Worm (Caenorhabditis elegans) whole organism, L4/young adult: ENCODE results near the gene F55B12.2.

Experiments used
- W03F9.2 ChIP-seq: fragments of 150-350 bp; optimal IDR thresholded peaks from 2 replicates; lab custom pipeline; 2014; ENCODE audit warnings: missing biosample characterization, missing genetic modification characterization
- him-1 ChIP-seq: sonication (generic microtip); optimal IDR thresholded peaks from 2 replicates; lab custom pipeline; 2016; ENCODE audit warnings: missing genotype, missing genetic modification reagents, missing genetic modification characterization, missing compliant biosample characterization

DNA sequence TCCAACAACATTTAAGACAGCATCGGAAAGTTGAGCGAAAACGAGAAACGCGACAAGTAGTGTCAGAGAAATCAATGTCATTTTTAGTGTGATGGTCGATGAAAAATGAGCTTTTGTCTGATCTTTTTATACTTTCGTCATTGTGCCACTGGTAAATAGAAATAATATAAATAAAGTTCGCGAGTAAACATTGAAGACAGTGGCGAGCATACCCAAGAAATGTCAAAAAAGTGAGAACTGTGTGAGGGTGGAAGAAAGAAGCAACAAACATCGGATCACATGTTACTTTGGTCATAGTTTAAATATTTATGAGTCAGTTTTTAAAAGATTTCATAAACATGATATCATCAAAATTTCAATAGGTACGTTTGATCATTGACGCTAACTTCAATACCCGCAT is 37.5 kb upstream of the F55B12.2 start, which contains the start of gene ttr-21:
- TF ChIP-seq him-1 (tag; lab: Kevin White, UChicago) (no peak), W03F9.2 (tag; lab: Kevin White, UChicago) (no peak)
